Fruit fly (Drosophila melanogaster) whole organism, embryonic: Measurements from ENCODE around the gene CG6569.

Source experiments
- Atf6 ChIP-seq: fragments of 200-800 bp; sonication (Bioruptor generic); IDR thresholded peaks from 2 replicates; pipeline ENCODE4 v1.3.6; 2022; ENCODE audit warnings: missing biosample characterization, missing genetic modification characterization
- Bgb ChIP-seq: fragments of 200-800 bp; sonication (Bioruptor generic); IDR thresholded peaks from 2 replicates; pipeline ENCODE4 v1.3.6; 2022; ENCODE audit warnings: missing biosample characterization, missing genetic modification characterization; ENCODE audit not compliant: partially characterized antibody
- CG10209 ChIP-seq: fragments of 200-800 bp; sonication (Bioruptor generic); optimal IDR thresholded peaks from 3 replicates; lab custom pipeline; 2017; ENCODE audit warnings: missing biosample characterization, mild to moderate bottlenecking, missing genetic modification characterization, missing genetic modification reagents
- CG10267 ChIP-seq: fragments of 200-800 bp; sonication (Bioruptor generic); optimal IDR thresholded peaks from 2 replicates; lab custom pipeline; 2018; ENCODE audit warnings: missing biosample characterization, mild to moderate bottlenecking, missing genetic modification characterization, moderate library complexity
- CG12155 ChIP-seq: fragments of 200-800 bp; sonication (Bioruptor generic); optimal IDR thresholded peaks from 3 replicates; lab custom pipeline; 2016; ENCODE audit warnings: missing biosample characterization, missing genetic modification characterization
- CG1602 ChIP-seq: fragments of 200-800 bp; sonication (Bioruptor generic); optimal IDR thresholded peaks from 3 replicates; lab custom pipeline; 2016; ENCODE audit warnings: missing biosample characterization, missing genetic modification characterization
- CG17361 ChIP-seq: fragments of 200-800 bp; sonication (Bioruptor generic); IDR thresholded peaks from 3 replicates; pipeline ENCODE4 v1.3.6; 2022; ENCODE audit warnings: missing biosample characterization, missing genetic modification characterization
- CG18262 ChIP-seq: fragments of 200-800 bp; optimal IDR thresholded peaks from 3 replicates; lab custom pipeline; 2019; ENCODE audit warnings: missing biosample characterization, mild to moderate bottlenecking, missing genetic modification characterization, moderate library complexity
- CG31365 ChIP-seq: fragments of 200-800 bp; sonication (Bioruptor generic); optimal IDR thresholded peaks from 2 replicates; lab custom pipeline; 2018; ENCODE audit warnings: missing biosample characterization, mild to moderate bottlenecking, missing genetic modification characterization
- CG33557 ChIP-seq: fragments of 200-800 bp; sonication (Bioruptor generic); optimal IDR thresholded peaks from 2 replicates; lab custom pipeline; 2019; ENCODE audit warnings: missing biosample characterization, mild to moderate bottlenecking, missing genetic modification characterization, moderate library complexity
- CG6272 ChIP-seq: fragments of 200-800 bp; sonication (Bioruptor generic); IDR thresholded peaks from 2 replicates; pipeline ENCODE4 v1.3.6; 2022; ENCODE audit warnings: missing biosample characterization, missing genetic modification characterization
- CG6854 ChIP-seq: fragments of 200-800 bp; sonication (Bioruptor generic); optimal IDR thresholded peaks from 3 replicates; lab custom pipeline; 2017; ENCODE audit warnings: missing biosample characterization, mild to moderate bottlenecking, missing genetic modification characterization
- CG7372 ChIP-seq: fragments of 200-800 bp; sonication (Bioruptor generic); IDR thresholded peaks from 2 replicates; pipeline ENCODE4 v1.3.6; 2022; ENCODE audit warnings: missing biosample characterization, missing genetic modification characterization
- CG7745 ChIP-seq: fragments of 200-800 bp; sonication (Bioruptor generic); optimal IDR thresholded peaks from 2 replicates; lab custom pipeline; 2018; ENCODE audit warnings: missing biosample characterization, mild to moderate bottlenecking, missing genetic modification characterization, moderate library complexity
- CG7963 ChIP-seq: fragments of 200-800 bp; sonication (Bioruptor generic); IDR thresholded peaks from 3 replicates; pipeline ENCODE4 v1.3.6; 2022; ENCODE audit warnings: missing biosample characterization, missing genetic modification characterization; ENCODE audit not compliant: partially characterized antibody
- CG9609 ChIP-seq: fragments of 200-800 bp; sonication (Bioruptor generic); optimal IDR thresholded peaks from 3 replicates; lab custom pipeline; 2016; ENCODE audit warnings: missing biosample characterization, missing genetic modification characterization
- CG9817 ChIP-seq: fragments of 200-800 bp; sonication (Bioruptor generic); optimal IDR thresholded peaks from 2 replicates; lab custom pipeline; 2018; ENCODE audit warnings: missing biosample characterization, mild to moderate bottlenecking, missing genetic modification characterization, moderate library complexity
- CoRest ChIP-seq: fragments of 200-800 bp; sonication (Bioruptor generic); optimal IDR thresholded peaks from 3 replicates; lab custom pipeline; 2018; ENCODE audit warnings: missing biosample characterization, mild to moderate bottlenecking, missing genetic modification characterization, moderate library complexity
- CrebB ChIP-seq: fragments of 200-800 bp; sonication (Bioruptor generic); optimal IDR thresholded peaks from 3 replicates; lab custom pipeline; 2018; ENCODE audit warnings: missing biosample characterization, mild to moderate bottlenecking, missing genetic modification characterization
- Doc3 ChIP-seq: fragments of 200-800 bp; sonication (Bioruptor generic); IDR thresholded peaks from 3 replicates; pipeline ENCODE4 v1.3.6; 2022; ENCODE audit warnings: missing biosample characterization, missing genetic modification characterization; ENCODE audit not compliant: partially characterized antibody
- Drgx ChIP-seq: fragments of 200-800 bp; sonication (Bioruptor generic); IDR thresholded peaks from 2 replicates; pipeline ENCODE4 v1.3.6; 2022; ENCODE audit warnings: missing biosample characterization, missing genetic modification characterization
- ERR ChIP-seq: fragments of 200-800 bp; sonication (Bioruptor generic); optimal IDR thresholded peaks from 2 replicates; lab custom pipeline; 2016; ENCODE audit warnings: missing biosample characterization, missing genetic modification characterization
- H15 ChIP-seq: fragments of 200-800 bp; sonication (Bioruptor generic); IDR thresholded peaks from 3 replicates; pipeline ENCODE4 v1.3.6; 2022; ENCODE audit warnings: missing biosample characterization, missing genetic modification characterization
- Kr ChIP-seq: fragments of 200-800 bp; sonication (Bioruptor generic); optimal IDR thresholded peaks from 2 replicates; lab custom pipeline; 2017; ENCODE audit warnings: missing biosample characterization, mild to moderate bottlenecking, missing genetic modification characterization
- Lim3 ChIP-seq: fragments of 200-800 bp; sonication (Bioruptor generic); IDR thresholded peaks from 2 replicates; pipeline ENCODE4 v1.3.6; 2022; ENCODE audit warnings: missing biosample characterization, missing genetic modification characterization
- MBD-R2 ChIP-seq: fragments of 200-800 bp; sonication (Bioruptor generic); IDR thresholded peaks from 2 replicates; pipeline ENCODE4 v1.3.6; 2022; ENCODE audit warnings: missing biosample characterization, missing genetic modification characterization
- Nf-YA ChIP-seq: fragments of 200-800 bp; sonication (Bioruptor generic); IDR thresholded peaks from 2 replicates; pipeline ENCODE4 v1.3.6; 2022; ENCODE audit warnings: missing biosample characterization, missing genetic modification characterization
- Nf-YC ChIP-seq: fragments of 200-800 bp; optimal IDR thresholded peaks from 3 replicates; lab custom pipeline; 2019; ENCODE audit warnings: missing biosample characterization, mild to moderate bottlenecking, missing genetic modification characterization, moderate library complexity
- Ravus ChIP-seq: fragments of 200-800 bp; sonication (Bioruptor generic); IDR thresholded peaks from 2 replicates; pipeline ENCODE4 v1.3.6; 2022; ENCODE audit warnings: missing biosample characterization, missing genetic modification characterization
- Rx ChIP-seq: fragments of 200-800 bp; sonication (Bioruptor generic); IDR thresholded peaks from 2 replicates; pipeline ENCODE4 v1.3.6; 2022; ENCODE audit warnings: missing biosample characterization, missing genetic modification characterization
- Sin3A ChIP-seq: fragments of >200 bp; optimal IDR thresholded peaks from 2 replicates; lab custom pipeline; 2018
- Xrp1 ChIP-seq: fragments of 200-800 bp; sonication (Bioruptor generic); IDR thresholded peaks from 2 replicates; pipeline ENCODE4 v1.3.6; 2022; ENCODE audit warnings: missing biosample characterization, missing genetic modification characterization
- al ChIP-seq: fragments of 200-800 bp; sonication (Bioruptor generic); IDR thresholded peaks from 2 replicates; pipeline ENCODE4 v1.3.6; 2022; ENCODE audit warnings: missing biosample characterization, missing genetic modification characterization
- bsh ChIP-seq, 2 experiments: fragments of 200-800 bp; sonication (Bioruptor generic); optimal IDR thresholded peaks; 2 replicates each; lab custom pipeline; 2017 to 2018; ENCODE audit warnings: mild to moderate bottlenecking in 2 of 2, missing biosample characterization in 2 of 2, missing genetic modification characterization in 2 of 2, moderate library complexity in 1 of 2
- cas ChIP-seq: fragments of 200-800 bp; sonication (Bioruptor generic); IDR thresholded peaks from 2 replicates; pipeline ENCODE4 v1.3.6; 2022; ENCODE audit warnings: missing biosample characterization, missing genetic modification characterization
- gro ChIP-seq: fragments of 200-800 bp; sonication (Bioruptor generic); optimal IDR thresholded peaks from 2 replicates; lab custom pipeline; 2016; ENCODE audit warnings: missing biosample characterization, missing genetic modification characterization
- gsb ChIP-seq: fragments of 200-800 bp; sonication (Bioruptor generic); IDR thresholded peaks from 2 replicates; pipeline ENCODE4 v1.3.6; 2022; ENCODE audit warnings: missing biosample characterization, missing genetic modification characterization
- jing ChIP-seq: fragments of 200-800 bp; sonication (Bioruptor generic); optimal IDR thresholded peaks from 2 replicates; lab custom pipeline; 2018; ENCODE audit warnings: missing biosample characterization, mild to moderate bottlenecking, missing genetic modification characterization
- jumu ChIP-seq: fragments of 200-800 bp; sonication (Bioruptor generic); optimal IDR thresholded peaks from 3 replicates; lab custom pipeline; 2016; ENCODE audit warnings: missing biosample characterization, missing genetic modification characterization
- nmo ChIP-seq: fragments of 200-800 bp; sonication (Bioruptor generic); optimal IDR thresholded peaks from 2 replicates; lab custom pipeline; 2018; ENCODE audit warnings: missing biosample characterization, mild to moderate bottlenecking, missing genetic modification characterization, moderate library complexity
- odd ChIP-seq: fragments of 200-800 bp; sonication (Bioruptor generic); optimal IDR thresholded peaks from 2 replicates; lab custom pipeline; 2017; ENCODE audit warnings: missing biosample characterization, mild to moderate bottlenecking, missing genetic modification characterization
- otp ChIP-seq: fragments of 200-800 bp; sonication (Bioruptor generic); IDR thresholded peaks from 3 replicates; pipeline ENCODE4, ENCODE4 v1.3.6; 2022; ENCODE audit warnings: missing biosample characterization, missing genetic modification characterization
- peb ChIP-seq: fragments of 200-800 bp; sonication (Bioruptor generic); IDR thresholded peaks from 2 replicates; pipeline ENCODE4 v1.3.6; 2022; ENCODE audit warnings: missing biosample characterization, missing genetic modification characterization
- shn ChIP-seq: fragments of 200-800 bp; sonication (Bioruptor generic); optimal IDR thresholded peaks from 3 replicates; lab custom pipeline; 2016; ENCODE audit warnings: missing biosample characterization, missing genetic modification characterization
- tin ChIP-seq: fragments of 200-800 bp; sonication (Bioruptor generic); optimal IDR thresholded peaks from 3 replicates; lab custom pipeline; 2016; ENCODE audit warnings: missing biosample characterization, missing genetic modification characterization
- tna ChIP-seq: fragments of 200-800 bp; sonication (Bioruptor generic); IDR thresholded peaks from 2 replicates; pipeline ENCODE4 v1.3.6; 2022; ENCODE audit warnings: missing biosample characterization, missing genetic modification characterization; ENCODE audit not compliant: partially characterized antibody
- ttk ChIP-seq: fragments of 200-800 bp; sonication (Bioruptor generic); IDR thresholded peaks from 2 replicates; pipeline ENCODE4 v2.1.2; 2022; ENCODE audit warnings: missing biosample characterization, missing genetic modification characterization
- unc-4 ChIP-seq: fragments of 200-800 bp; sonication (Bioruptor generic); IDR thresholded peaks from 2 replicates; pipeline ENCODE4 v1.3.6; 2022; ENCODE audit warnings: missing biosample characterization, missing genetic modification characterization; ENCODE audit not compliant: partially characterized antibody
- zfh1 ChIP-seq: fragments of 200-800 bp; sonication (Bioruptor generic); IDR thresholded peaks from 3 replicates; pipeline ENCODE4 v1.3.6; 2022; ENCODE audit warnings: missing biosample characterization, missing genetic modification characterization

Gene CG6569

dm6 chr3R:21878473-21878872 is 10.8 kb upstream of the CG6569 start, which contains the start of gene CG34148 (continued):
- peak; percentile 60; the same call in 2 of the 3 replicates for TF ChIP-seq Doc3 (GFP tag; lab: Robert Waterston, UW)
- TF ChIP-seq Atf6 (GFP tag; lab: Robert Waterston, UW): no peak
- TF ChIP-seq otp (GFP tag; lab: Robert Waterston, UW): no peak
- no peak for TF ChIP-seq ERR (GFP tag; lab: Kevin White, UChicago)
- no peak for TF ChIP-seq Lim3
- peak; percentile 34 for TF ChIP-seq CG10267 (tag; lab: Kevin White, UChicago)
- TF ChIP-seq Xrp1 (GFP tag; lab: Robert Waterston, UW): no peak
- no peak for TF ChIP-seq CG7745 (tag; lab: Kevin White, UChicago)
- TF ChIP-seq nmo (GFP tag; lab: Kevin White, UChicago): no peak
- no peak for TF ChIP-seq Nf-YC
- no peak for TF ChIP-seq CG17361 (GFP tag; lab: Robert Waterston, UW)

dm6 chr3R:21877636-21878035 is 9.9 kb upstream of the CG6569 start, which contains the start of gene P5CDh2:
Gene P5CDh2 (plus strand): TSS chr3R:21877936.
- no peak for TF ChIP-seq odd (GFP tag; lab: Kevin White, UChicago)
- TF ChIP-seq unc-4: no peak
- no peak for TF ChIP-seq CG33557 (GFP tag; lab: Kevin White, UChicago)
- TF ChIP-seq shn (GFP tag; lab: Kevin White, UChicago): no peak
- TF ChIP-seq Nf-YA (GFP tag; lab: Robert Waterston, UW): no peak
- no peak for TF ChIP-seq gsb

- TF ChIP-seq CG1602 (GFP tag; lab: Kevin White, UChicago) (no peak), CG6272 (GFP tag; lab: Robert Waterston, UW) (no peak), MBD-R2 (GFP tag; lab: Robert Waterston, UW) (peak; percentile 35; the same call in 1 of the 2 replicates), CrebB (tag; lab: Kevin White, UChicago) (peak; percentile 8), CG31365 (no peak), Sin3A (no peak), Kr (GFP tag; lab: Kevin White, UChicago) (no peak), CG12155 (GFP tag; lab: Kevin White, UChicago) (peak; percentile 25), CG18262 (tag; lab: Kevin White, UChicago) (no peak), Rx (no peak), CG10209 (GFP tag; lab: Kevin White, UChicago) (peak; percentile 16), cas (GFP tag; lab: Robert Waterston, UW) (no peak), Ravus (GFP tag; lab: Robert Waterston, UW) (no peak), CG6854 (GFP tag; lab: Kevin White, UChicago) (no peak), ttk (no peak), Bgb (GFP tag; lab: Robert Waterston, UW) (peak; percentile 38; the same call in 1 of the 2 replicates), gro (no peak), jumu (GFP tag; lab: Kevin White, UChicago) (no peak), CoRest (peak; percentile 32), CG9817 (tag; lab: Kevin White, UChicago) (no peak), CG7963 (GFP tag; lab: Robert Waterston, UW) (no peak), zfh1 (GFP tag; lab: Robert Waterston, UW) (0 out of 3 replicates have a peak, but pooled peaks have one; percentile 35), tin (GFP tag; lab: Kevin White, UChicago) (no peak), CG9609 (no peak), peb (GFP tag; lab: Robert Waterston, UW) (no peak), Drgx (GFP tag; lab: Robert Waterston, UW) (peak; percentile 49; the same call in 1 of the 2 replicates), jing (no peak), al (GFP tag; lab: Robert Waterston, UW) (no peak), CG7372 (GFP tag; lab: Robert Waterston, UW) (no peak), bsh (GFP tag; optimal IDR thresholded peaks at IDR 0.05; lab: Kevin White, UChicago) (peak in 1 of 2 experiments; percentile 1), H15 (no peak), tna (GFP tag; lab: Robert Waterston, UW) (no peak)
These were observed 7.3 kb upstream of the CG6569 start, which contains the start of gene CG6656 for dm6 chr3R:21874982-21875466. Gene CG6656 (plus strand): TSS chr3R:21875293.
